Fruit fly (Drosophila melanogaster) whole organism: ENCODE results near the gene CG32373.

ENCODE experiments used
- CG8478 ChIP-seq: fragments of >200 bp; optimal IDR thresholded peaks from 2 replicates; lab custom pipeline; 2018; ENCODE audit warnings: inconsistent platforms
- Dll ChIP-seq: fragments of >200 bp; optimal IDR thresholded peaks from 2 replicates; lab custom pipeline; 2017
- EcR ChIP-seq, 2 experiments: fragments of >200 bp; optimal IDR thresholded peaks; 2 replicates each; lab custom pipeline; 2017; ENCODE audit warnings: missing biosample characterization in 2 of 2, missing genetic modification characterization in 2 of 2, missing genetic modification reagents in 2 of 2
- pan ChIP-seq: fragments of >200 bp; optimal IDR thresholded peaks from 2 replicates; lab custom pipeline; 2017
- psq ChIP-seq: fragments of >200 bp; optimal IDR thresholded peaks from 2 replicates; lab custom pipeline; 2017
- usp ChIP-seq: fragments of >200 bp; optimal IDR thresholded peaks from 2 replicates; lab custom pipeline; 2017; ENCODE audit warnings: missing biosample characterization, missing genetic modification characterization, mixed read lengths

dm6 chr3L:7754109-7754508 is 103.8 kb downstream of the CG32373 start, which contains the start of gene CG7409:
- TF ChIP-seq EcR (GFP tag; optimal IDR thresholded peaks at IDR 0.05; lab: Kevin White, UChicago) (no peak), usp (no peak), psq (no peak), CG8478 (lab: Kevin White, UChicago) (no peak), pan (lab: Kevin White, UChicago) (no peak), Dll (lab: Kevin White, UChicago) (no peak)
